Fruit fly (Drosophila melanogaster) whole organism, embryonic: Measurements from ENCODE around the gene CG43797.

Experiments
- CG15514 ChIP-seq: fragments of 200-800 bp; sonication (Bioruptor generic); optimal IDR thresholded peaks from 3 replicates; lab custom pipeline; 2017; ENCODE audit warnings: missing biosample characterization, missing genetic modification characterization, mild to moderate bottlenecking, moderate library complexity, missing genetic modification reagents
- Dfd ChIP-seq, 2 experiments: fragments of >200 bp; optimal IDR thresholded peaks; 2 replicates each; lab custom pipeline; 2017; ENCODE audit warnings: missing biosample characterization in 2 of 2, missing genetic modification characterization in 2 of 2
- GATAe ChIP-seq: fragments of 200-800 bp; sonication (Bioruptor generic); conservative IDR thresholded peaks from 2 replicates; pipeline ENCODE4 v1.3.6; 2022; ENCODE audit warnings: missing biosample characterization, missing genetic modification characterization
- nerfin-1 ChIP-seq: fragments of 200-800 bp; sonication (Bioruptor generic); optimal IDR thresholded peaks from 3 replicates; lab custom pipeline; 2019; ENCODE audit warnings: missing biosample characterization, mild to moderate bottlenecking, missing genetic modification characterization, moderate library complexity
- unpg ChIP-seq: fragments of 200-800 bp; sonication (Bioruptor generic); optimal IDR thresholded peaks from 3 replicates; lab custom pipeline; 2018; ENCODE audit warnings: missing biosample characterization, mild to moderate bottlenecking, missing genetic modification characterization, moderate library complexity

DNA sequence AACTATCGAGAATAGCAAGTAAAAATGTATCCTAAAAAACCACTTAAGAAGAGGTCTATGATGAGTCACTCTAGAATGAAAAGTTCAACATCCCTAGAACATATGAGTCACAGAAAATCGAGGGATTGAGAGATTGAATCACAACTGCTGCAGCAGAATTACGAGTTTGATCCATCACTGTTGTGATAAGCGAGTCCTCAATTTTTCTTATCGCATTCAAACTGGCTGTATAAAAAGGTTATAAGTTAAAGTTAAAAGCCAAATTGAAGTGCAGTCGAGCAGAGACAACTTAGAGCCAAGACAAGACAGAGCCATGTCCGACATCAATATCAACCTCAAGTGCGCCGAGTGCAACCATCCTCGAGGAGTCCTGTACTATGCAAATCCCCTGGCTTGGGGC lies 7.6 kb downstream of the CG43797 start, which contains the start of gene CG43773:
- no peak for TF ChIP-seq CG15514
- no peak for TF ChIP-seq unpg (GFP tag; lab: Kevin White, UChicago)
- no peak for TF ChIP-seq GATAe (GFP tag; lab: Robert Waterston, UW)
- no peak for TF ChIP-seq Dfd (GFP tag; optimal IDR thresholded peaks at IDR 0.05; lab: Kevin White, UChicago)
- TF ChIP-seq nerfin-1 (tag; lab: Kevin White, UChicago) = no peak
